Fruit fly (Drosophila melanogaster) whole organism, prepupa: Measurements from ENCODE around the gene br.
A peak's percentile ranks its signal among the peaks of the same experiment; 100 is the strongest.

ENCODE experiments used
- Blimp-1 ChIP-seq: fragments of 200-800 bp; sonication (Bioruptor generic); optimal IDR thresholded peaks from 3 replicates; lab custom pipeline; 2017; ENCODE audit warnings: missing biosample characterization, missing genetic modification characterization, mild to moderate bottlenecking, moderate library complexity, missing genetic modification reagents
- CG10631 ChIP-seq: fragments of 200-800 bp; sonication (Bioruptor generic); optimal IDR thresholded peaks from 2 replicates; lab custom pipeline; 2016; ENCODE audit warnings: missing biosample characterization, missing genetic modification characterization
- CG11294 ChIP-seq: fragments of 200-800 bp; sonication (Bioruptor generic); IDR thresholded peaks from 2 replicates; pipeline ENCODE4 v1.3.6; 2022; ENCODE audit warnings: missing biosample characterization, missing genetic modification characterization
- CG3032 ChIP-seq: fragments of 200-800 bp; optimal IDR thresholded peaks from 2 replicates; lab custom pipeline; 2019; ENCODE audit warnings: missing biosample characterization, mild to moderate bottlenecking, missing genetic modification characterization, moderate library complexity
- CG31627 ChIP-seq: fragments of 200-800 bp; sonication (Bioruptor generic); optimal IDR thresholded peaks from 3 replicates; lab custom pipeline; 2016; ENCODE audit warnings: missing biosample characterization, missing genetic modification characterization
- CG32006 ChIP-seq: fragments of 200-800 bp; sonication (Bioruptor generic); optimal IDR thresholded peaks from 3 replicates; lab custom pipeline; 2017; ENCODE audit warnings: missing biosample characterization, mild to moderate bottlenecking, missing genetic modification characterization
- CG34406 ChIP-seq: fragments of 200-800 bp; sonication (Bioruptor generic); optimal IDR thresholded peaks from 3 replicates; lab custom pipeline; 2016; ENCODE audit warnings: missing biosample characterization, missing genetic modification characterization
- CG3919 ChIP-seq: fragments of 200-800 bp; sonication (Bioruptor generic); optimal IDR thresholded peaks from 3 replicates; lab custom pipeline; 2016; ENCODE audit warnings: missing biosample characterization, missing genetic modification characterization
- CG4318 ChIP-seq: fragments of 200-800 bp; sonication (Bioruptor generic); optimal IDR thresholded peaks from 3 replicates; lab custom pipeline; 2017; ENCODE audit warnings: missing biosample characterization, mild to moderate bottlenecking, missing genetic modification characterization
- CG6163 ChIP-seq: fragments of 200-800 bp; sonication (Bioruptor generic); IDR thresholded peaks from 3 replicates; pipeline ENCODE4 v1.3.6; 2022; ENCODE audit warnings: missing biosample characterization, missing genetic modification characterization
- CG6276 ChIP-seq: fragments of 200-800 bp; sonication (Bioruptor generic); optimal IDR thresholded peaks from 2 replicates; lab custom pipeline; 2017; ENCODE audit warnings: missing biosample characterization, mild to moderate bottlenecking, missing genetic modification characterization
- CG6808 ChIP-seq: fragments of 200-800 bp; sonication (Bioruptor generic); optimal IDR thresholded peaks from 3 replicates; lab custom pipeline; 2017; ENCODE audit warnings: missing biosample characterization, missing genetic modification characterization, mild to moderate bottlenecking, moderate library complexity, missing genetic modification reagents
- CG7368 ChIP-seq: fragments of 200-800 bp; sonication (Bioruptor generic); optimal IDR thresholded peaks from 3 replicates; lab custom pipeline; 2016; ENCODE audit warnings: missing biosample characterization, missing genetic modification characterization
- CG8119 ChIP-seq: fragments of 200-800 bp; sonication (Bioruptor generic); IDR thresholded peaks from 3 replicates; pipeline ENCODE4 v1.3.6; 2022; ENCODE audit warnings: missing biosample characterization, missing genetic modification characterization
- CG8319 ChIP-seq: fragments of 200-800 bp; sonication (Bioruptor generic); optimal IDR thresholded peaks from 3 replicates; lab custom pipeline; 2016; ENCODE audit warnings: missing biosample characterization, missing genetic modification characterization
- CG8632 ChIP-seq: fragments of 200-800 bp; sonication (Bioruptor generic); optimal IDR thresholded peaks from 3 replicates; lab custom pipeline; 2016; ENCODE audit warnings: missing biosample characterization, missing genetic modification characterization
- CG9139 ChIP-seq: fragments of 200-800 bp; sonication (Bioruptor generic); optimal IDR thresholded peaks from 3 replicates; lab custom pipeline; 2017; ENCODE audit warnings: missing biosample characterization, mild to moderate bottlenecking, missing genetic modification characterization
- Eip78C ChIP-seq: fragments of 200-800 bp; sonication (Bioruptor generic); peaks from one replicate; lab custom pipeline; 2016; ENCODE audit warnings: missing biosample characterization, missing genetic modification characterization
- Eip93F ChIP-seq: fragments of 200-800 bp; sonication (Bioruptor generic); optimal IDR thresholded peaks from 2 replicates; lab custom pipeline; 2016; ENCODE audit warnings: missing biosample characterization, mild to moderate bottlenecking, missing genetic modification characterization
- Gug ChIP-seq: fragments of 200-800 bp; sonication (Bioruptor generic); IDR thresholded peaks from 2 replicates; pipeline ENCODE4 v1.3.6; 2022; ENCODE audit warnings: missing biosample characterization, missing genetic modification characterization
- Hr38 ChIP-seq: sonication (Bioruptor generic); optimal IDR thresholded peaks from 2 replicates; lab custom pipeline; 2016; ENCODE audit warnings: missing biosample characterization, missing genetic modification characterization
- Hr4 ChIP-seq: fragments of 200-800 bp; sonication (Bioruptor generic); optimal IDR thresholded peaks from 3 replicates; lab custom pipeline; 2016; ENCODE audit warnings: missing biosample characterization, missing genetic modification characterization
- Met ChIP-seq: fragments of 200-800 bp; sonication (Bioruptor generic); optimal IDR thresholded peaks from 3 replicates; lab custom pipeline; 2016; ENCODE audit warnings: missing biosample characterization, missing genetic modification characterization
- Smox ChIP-seq: fragments of 200-800 bp; sonication (Bioruptor generic); optimal IDR thresholded peaks from 3 replicates; lab custom pipeline; 2016; ENCODE audit warnings: missing biosample characterization, missing genetic modification characterization
- Sox102F ChIP-seq: fragments of 200-800 bp; sonication (Bioruptor generic); optimal IDR thresholded peaks from 2 replicates; lab custom pipeline; 2016; ENCODE audit warnings: missing biosample characterization, mild to moderate bottlenecking, missing genetic modification characterization
- Sox14 ChIP-seq: fragments of 200-800 bp; sonication (Bioruptor generic); optimal IDR thresholded peaks from 3 replicates; lab custom pipeline; 2016; ENCODE audit warnings: missing biosample characterization, missing genetic modification characterization
- acj6 ChIP-seq: fragments of 200-800 bp; sonication (Bioruptor generic); optimal IDR thresholded peaks from 3 replicates; lab custom pipeline; 2016; ENCODE audit warnings: missing biosample characterization, missing genetic modification characterization
- cyc ChIP-seq: fragments of 200-800 bp; sonication (Bioruptor generic); optimal IDR thresholded peaks from 3 replicates; lab custom pipeline; 2016; ENCODE audit warnings: missing biosample characterization, missing genetic modification characterization
- dac ChIP-seq: fragments of 200-800 bp; sonication (Bioruptor generic); optimal IDR thresholded peaks from 2 replicates; lab custom pipeline; 2017; ENCODE audit warnings: missing biosample characterization, mild to moderate bottlenecking, missing genetic modification characterization
- eg ChIP-seq: fragments of 200-800 bp; sonication (Bioruptor generic); IDR thresholded peaks from 3 replicates; pipeline ENCODE4 v1.3.6; 2022; ENCODE audit warnings: missing biosample characterization, missing genetic modification characterization
- esn ChIP-seq: fragments of 200-800 bp; sonication (Bioruptor generic); optimal IDR thresholded peaks from 2 replicates; lab custom pipeline; 2016; ENCODE audit warnings: missing biosample characterization, mild to moderate bottlenecking, missing genetic modification characterization, moderate library complexity
- fd59A ChIP-seq: fragments of 200-800 bp; sonication (Bioruptor generic); optimal IDR thresholded peaks from 2 replicates; lab custom pipeline; 2017; ENCODE audit warnings: missing biosample characterization, mild to moderate bottlenecking, missing genetic modification characterization, missing genetic modification reagents
- lz ChIP-seq: fragments of 200-800 bp; sonication (Bioruptor generic); optimal IDR thresholded peaks from 3 replicates; lab custom pipeline; 2016; ENCODE audit warnings: missing biosample characterization, missing genetic modification characterization
- pdm3 ChIP-seq: fragments of 200-800 bp; sonication (Bioruptor generic); optimal IDR thresholded peaks from 3 replicates; lab custom pipeline; 2016; ENCODE audit warnings: missing biosample characterization, missing genetic modification characterization
- salr ChIP-seq, 2 experiments: fragments of 200-800 bp; sonication (Bioruptor generic); optimal IDR thresholded peaks; 3 replicates each; lab custom pipeline; 2016 to 2018; ENCODE audit warnings: missing biosample characterization in 2 of 2, missing genetic modification characterization in 2 of 2, mild to moderate bottlenecking in 1 of 2
- spab ChIP-seq: fragments of 200-800 bp; sonication (Bioruptor generic); optimal IDR thresholded peaks from 2 replicates; lab custom pipeline; 2017; ENCODE audit warnings: missing biosample characterization, mild to moderate bottlenecking, missing genetic modification characterization, missing genetic modification reagents
- ss ChIP-seq, 2 experiments: fragments of 200-800 bp; sonication (Bioruptor generic); optimal IDR thresholded peaks; 2 replicates in 1 of 2; 3 replicates in 1 of 2; lab custom pipeline; 2017 to 2018; ENCODE audit warnings: mild to moderate bottlenecking in 2 of 2, missing biosample characterization in 2 of 2, missing genetic modification characterization in 2 of 2, moderate library complexity in 1 of 2
- svp ChIP-seq: fragments of 200-800 bp; sonication (Bioruptor generic); peaks from one replicate; lab custom pipeline; 2016; ENCODE audit warnings: missing biosample characterization, missing genetic modification characterization
- topi ChIP-seq: fragments of 200-800 bp; sonication (Bioruptor generic); optimal IDR thresholded peaks from 3 replicates; lab custom pipeline; 2016; ENCODE audit warnings: missing biosample characterization, missing genetic modification characterization
- vri ChIP-seq: fragments of 200-800 bp; sonication (Bioruptor generic); optimal IDR thresholded peaks from 3 replicates; lab custom pipeline; 2016; ENCODE audit warnings: missing biosample characterization, mild to moderate bottlenecking, missing genetic modification characterization

Gene br

dm6 chrX:1606064-1606463 is 31.1 kb downstream of the br start:
- no peak for TF ChIP-seq Gug (GFP tag; lab: Robert Waterston, UW)
- no peak for TF ChIP-seq Blimp-1
- TF ChIP-seq cyc (GFP tag; lab: Kevin White, UChicago), result no peak
- TF ChIP-seq CG11294, result no peak
- no peak for TF ChIP-seq CG31627 (GFP tag; lab: Kevin White, UChicago)
- no peak for TF ChIP-seq CG8319 (GFP tag; lab: Kevin White, UChicago)
- TF ChIP-seq fd59A (GFP tag; lab: Kevin White, UChicago), result no peak
- no peak for TF ChIP-seq esn (GFP tag; lab: Kevin White, UChicago)
- TF ChIP-seq CG3919, result no peak
- TF ChIP-seq lz (GFP tag; lab: Kevin White, UChicago), result no peak
- no peak for TF ChIP-seq Hr38
- TF ChIP-seq Met (GFP tag; lab: Kevin White, UChicago), result no peak
- no peak for TF ChIP-seq Eip93F (GFP tag; lab: Kevin White, UChicago)
- TF ChIP-seq dac (GFP tag; lab: Kevin White, UChicago), result no peak

DNA sequence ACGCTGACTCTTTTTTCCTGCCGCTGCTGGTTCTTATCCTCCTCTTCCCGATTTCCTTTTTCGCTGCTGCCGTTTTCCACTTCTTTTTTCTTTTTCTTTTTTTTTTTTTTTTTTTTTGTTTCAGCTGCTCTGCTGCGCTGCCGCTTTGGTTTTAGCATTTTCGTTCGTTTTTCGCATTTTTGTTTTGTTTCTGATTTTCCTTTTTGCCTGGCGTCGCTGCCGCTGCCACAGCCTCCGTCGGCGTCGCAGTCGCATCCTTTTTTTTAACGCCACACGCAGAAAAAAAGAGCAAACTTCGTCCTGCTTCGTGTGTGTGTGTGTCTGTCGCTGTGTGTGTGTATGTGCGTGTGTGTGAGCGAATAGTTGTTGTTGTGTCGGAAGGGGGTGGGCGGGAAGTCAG is 32.9 kb downstream of the br start:
- peak; percentile 26 for TF ChIP-seq CG3032 (tag; lab: Kevin White, UChicago)
- peak in 1 of 2 experiments; percentile 21 for TF ChIP-seq ss (GFP tag; optimal IDR thresholded peaks at IDR 0.05; lab: Kevin White, UChicago)
- TF ChIP-seq vri, result no peak
- no peak for TF ChIP-seq salr (GFP tag; optimal IDR thresholded peaks at IDR 0.05; lab: Kevin White, UChicago)
- peak; percentile 46; the same call in 1 of the 3 replicates for TF ChIP-seq CG8119 (GFP tag; lab: Robert Waterston, UW)
- peak; percentile 5 for TF ChIP-seq Eip78C (GFP tag; lab: Kevin White, UChicago)
- peak; percentile 29 for TF ChIP-seq CG6808 (GFP tag; lab: Kevin White, UChicago)
- no peak for TF ChIP-seq CG4318 (GFP tag; lab: Kevin White, UChicago)
- TF ChIP-seq CG32006 (GFP tag; lab: Kevin White, UChicago), result peak; percentile 5
- TF ChIP-seq Eip93F (GFP tag; lab: Kevin White, UChicago), result no peak
- TF ChIP-seq Hr4 (GFP tag; lab: Kevin White, UChicago), result no peak
- no peak for TF ChIP-seq Sox102F
- TF ChIP-seq spab, result peak; percentile 16
- no peak for TF ChIP-seq CG7368
- no peak for TF ChIP-seq CG10631 (GFP tag; lab: Kevin White, UChicago)
- TF ChIP-seq CG3919, result no peak
- no peak for TF ChIP-seq acj6 (GFP tag; lab: Kevin White, UChicago)
- TF ChIP-seq CG8632 (GFP tag; lab: Kevin White, UChicago), result peak; percentile 15
- peak; percentile 42; the same call in 1 of the 3 replicates for TF ChIP-seq eg (GFP tag; lab: Robert Waterston, UW)
- peak; percentile 26 for TF ChIP-seq Met (GFP tag; lab: Kevin White, UChicago)
- peak; percentile 32 for TF ChIP-seq CG34406
- TF ChIP-seq Sox14 (GFP tag; lab: Kevin White, UChicago), result no peak
- peak; percentile 55; the same call in 2 of the 3 replicates for TF ChIP-seq CG6163 (GFP tag; lab: Robert Waterston, UW)
- peak; percentile 16 for TF ChIP-seq pdm3
- no peak for TF ChIP-seq CG11294
- no peak for TF ChIP-seq svp (GFP tag; lab: Kevin White, UChicago)
- peak; percentile 9 for TF ChIP-seq CG9139 (GFP tag; lab: Kevin White, UChicago)
- TF ChIP-seq CG6276, result no peak
- TF ChIP-seq cyc (GFP tag; lab: Kevin White, UChicago), result no peak
- no peak for TF ChIP-seq topi

DNA sequence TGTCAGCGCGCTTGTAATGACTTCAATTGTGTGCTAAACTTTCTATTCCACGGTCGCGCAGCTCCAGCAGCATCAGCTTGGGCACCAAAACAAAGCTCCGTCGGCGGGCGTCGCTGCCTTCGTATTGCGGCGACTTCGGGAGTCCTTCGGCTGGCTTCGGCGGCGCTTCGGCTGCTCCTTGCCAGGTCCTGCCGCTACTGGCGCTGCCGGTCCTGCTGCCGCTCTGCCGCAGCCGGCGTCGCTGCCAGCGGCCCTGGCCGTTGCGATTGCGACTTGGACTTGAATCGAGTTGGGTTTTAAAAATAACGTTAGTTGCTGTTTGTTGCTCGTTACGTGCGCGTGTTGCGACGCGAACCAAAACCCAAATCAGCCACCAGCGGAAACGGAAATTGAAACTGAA is 33.6 kb downstream of the br start:
- TF ChIP-seq spab, result no peak
- TF ChIP-seq Gug (GFP tag; lab: Robert Waterston, UW), result no peak
- no peak for TF ChIP-seq Smox
- no peak for TF ChIP-seq CG6808 (GFP tag; lab: Kevin White, UChicago)
